Fruit fly (Drosophila melanogaster) whole organism, adult: ENCODE data around the gene CG8563.

Source experiments
- CG11617 ChIP-seq: fragments of 200-800 bp; sonication (Bioruptor generic); optimal IDR thresholded peaks from 2 replicates; lab custom pipeline; 2017; ENCODE audit warnings: mild to moderate bottlenecking, missing biosample characterization, missing genetic modification reagents, missing genetic modification characterization
- CG12768 ChIP-seq: fragments of 200-800 bp; sonication (Bioruptor generic); optimal IDR thresholded peaks from 2 replicates; lab custom pipeline; 2017; ENCODE audit warnings: missing biosample characterization, missing genetic modification characterization, mild to moderate bottlenecking, moderate library complexity, missing genetic modification reagents
- CG14711 ChIP-seq: fragments of 200-800 bp; sonication (Bioruptor generic); optimal IDR thresholded peaks from 2 replicates; lab custom pipeline; 2018; ENCODE audit warnings: missing biosample characterization, mild to moderate bottlenecking, missing genetic modification characterization, moderate library complexity
- CG1620 ChIP-seq: fragments of 200-800 bp; sonication (Bioruptor generic); optimal IDR thresholded peaks from 2 replicates; lab custom pipeline; 2016; ENCODE audit warnings: missing biosample characterization, missing genetic modification characterization
- CG33017 ChIP-seq: fragments of 200-800 bp; sonication (Bioruptor generic); optimal IDR thresholded peaks from 2 replicates; lab custom pipeline; 2018; ENCODE audit warnings: missing biosample characterization, mild to moderate bottlenecking, missing genetic modification characterization, moderate library complexity
- CG5204 ChIP-seq: fragments of 200-800 bp; sonication (Bioruptor generic); optimal IDR thresholded peaks from 2 replicates; lab custom pipeline; 2016; ENCODE audit warnings: missing biosample characterization, missing genetic modification characterization
- CG7045 ChIP-seq: fragments of 200-800 bp; sonication (Bioruptor generic); optimal IDR thresholded peaks from 2 replicates; lab custom pipeline; 2017; ENCODE audit warnings: missing biosample characterization, mild to moderate bottlenecking, missing genetic modification characterization
- CG7101 ChIP-seq: fragments of 200-800 bp; sonication (Bioruptor generic); optimal IDR thresholded peaks from 2 replicates; lab custom pipeline; 2018; ENCODE audit warnings: missing biosample characterization, mild to moderate bottlenecking, missing genetic modification characterization, moderate library complexity
- Clk ChIP-seq: fragments of 200-800 bp; sonication (Bioruptor generic); optimal IDR thresholded peaks from 2 replicates; lab custom pipeline; 2017; ENCODE audit warnings: missing biosample characterization, missing genetic modification characterization
- Crg-1 ChIP-seq: fragments of 200-800 bp; sonication (Bioruptor generic); optimal IDR thresholded peaks from 2 replicates; lab custom pipeline; 2016; ENCODE audit warnings: missing biosample characterization, missing genetic modification characterization
- Hr96 ChIP-seq: fragments of 200-800 bp; sonication (Bioruptor generic); optimal IDR thresholded peaks from 2 replicates; lab custom pipeline; 2016; ENCODE audit warnings: missing biosample characterization, missing genetic modification characterization
- Mnt ChIP-seq: fragments of 200-800 bp; sonication (Bioruptor generic); optimal IDR thresholded peaks from 2 replicates; lab custom pipeline; 2016; ENCODE audit warnings: missing biosample characterization, mild to moderate bottlenecking, missing genetic modification characterization
- bab1 ChIP-seq: fragments of 200-800 bp; sonication (Bioruptor generic); optimal IDR thresholded peaks from 3 replicates; lab custom pipeline; 2019; ENCODE audit warnings: missing biosample characterization, mild to moderate bottlenecking, missing genetic modification characterization, moderate library complexity
- cic ChIP-seq: fragments of 200-800 bp; sonication (Bioruptor generic); optimal IDR thresholded peaks from 2 replicates; lab custom pipeline; 2017; ENCODE audit warnings: missing biosample characterization, mild to moderate bottlenecking, missing genetic modification characterization, moderate library complexity
- cnc ChIP-seq, 2 experiments: fragments of >200 bp; optimal IDR thresholded peaks; 2 replicates each; lab custom pipeline; 2017
- kay ChIP-seq: fragments of 200-800 bp; sonication (Bioruptor generic); peaks from one replicate; lab custom pipeline; 2016; ENCODE audit warnings: missing biosample characterization, missing genetic modification characterization, borderline replicate concordance
- ovo ChIP-seq: fragments of 200-800 bp; sonication (Bioruptor generic); optimal IDR thresholded peaks from 2 replicates; lab custom pipeline; 2016; ENCODE audit warnings: missing biosample characterization, missing genetic modification characterization
- pad ChIP-seq: fragments of 200-800 bp; sonication (Bioruptor generic); optimal IDR thresholded peaks from 3 replicates; lab custom pipeline; 2017; ENCODE audit warnings: missing biosample characterization, missing genetic modification characterization, mild to moderate bottlenecking, moderate library complexity, missing genetic modification reagents
- tj ChIP-seq: fragments of 200-800 bp; sonication (Bioruptor generic); optimal IDR thresholded peaks from 3 replicates; lab custom pipeline; 2017; ENCODE audit warnings: missing biosample characterization, mild to moderate bottlenecking, missing genetic modification characterization, moderate library complexity
- toe ChIP-seq: fragments of 200-800 bp; sonication (Bioruptor generic); optimal IDR thresholded peaks from 2 replicates; lab custom pipeline; 2016; ENCODE audit warnings: missing biosample characterization, missing genetic modification characterization

Gene CG8563

dm6 chr3L:7356386-7357117 lies 34.0 kb upstream of the CG8563 start, which contains the start of gene CTCF:
TSS of gene CTCF (minus strand) at chr3L:7356713.
- no peak for TF ChIP-seq CG33017 (tag; lab: Kevin White, UChicago)
- no peak for TF ChIP-seq Crg-1 (GFP tag; lab: Kevin White, UChicago)
- peak; percentile 53 for TF ChIP-seq pad
- TF ChIP-seq Mnt (GFP tag; lab: Kevin White, UChicago): peak; percentile 40
- no peak for TF ChIP-seq CG1620
- peak; percentile 31 for TF ChIP-seq CG11617 (GFP tag; lab: Kevin White, UChicago)
- TF ChIP-seq CG5204: no peak
- no peak for TF ChIP-seq Clk (GFP tag; lab: Kevin White, UChicago)
- TF ChIP-seq cnc (optimal IDR thresholded peaks at IDR 0.05; lab: Kevin White, UChicago): no peak
- TF ChIP-seq CG7101 (tag; lab: Kevin White, UChicago): peak; percentile 29
- TF ChIP-seq toe: no peak
- TF ChIP-seq ovo (GFP tag; lab: Kevin White, UChicago): no peak
- no peak for TF ChIP-seq CG7045 (GFP tag; lab: Kevin White, UChicago)
- TF ChIP-seq CG14711: peak; percentile 22
- peak; percentile 43 for TF ChIP-seq bab1 (GFP tag; lab: Kevin White, UChicago)
- TF ChIP-seq kay (GFP tag; lab: Kevin White, UChicago): no peak
- TF ChIP-seq cic (GFP tag; lab: Kevin White, UChicago): peak; percentile 22
- TF ChIP-seq tj (GFP tag; lab: Kevin White, UChicago): peak; percentile 49
- no peak for TF ChIP-seq Hr96 (GFP tag; lab: Kevin White, UChicago)
- TF ChIP-seq CG12768 (GFP tag; lab: Kevin White, UChicago): no peak

- TF ChIP-seq kay (GFP tag; lab: Kevin White, UChicago): no peak
- TF ChIP-seq CG7045 (GFP tag; lab: Kevin White, UChicago): no peak
- TF ChIP-seq cnc (optimal IDR thresholded peaks at IDR 0.05; lab: Kevin White, UChicago): no peak
- peak; percentile 53 for TF ChIP-seq Hr96 (GFP tag; lab: Kevin White, UChicago)
- peak; percentile 46 for TF ChIP-seq CG1620
- TF ChIP-seq CG14711: no peak
- peak; percentile 39 for TF ChIP-seq CG11617 (GFP tag; lab: Kevin White, UChicago)
- TF ChIP-seq Clk (GFP tag; lab: Kevin White, UChicago): no peak
- TF ChIP-seq pad: no peak
- peak; percentile 12 for TF ChIP-seq CG33017 (tag; lab: Kevin White, UChicago)
- TF ChIP-seq ovo (GFP tag; lab: Kevin White, UChicago): no peak
- TF ChIP-seq toe: no peak
- no peak for TF ChIP-seq CG5204
- no peak for TF ChIP-seq cic (GFP tag; lab: Kevin White, UChicago)
- no peak for TF ChIP-seq tj (GFP tag; lab: Kevin White, UChicago)
- peak; percentile 43 for TF ChIP-seq CG7101 (tag; lab: Kevin White, UChicago)
- peak; percentile 56 for TF ChIP-seq Mnt (GFP tag; lab: Kevin White, UChicago)
- peak; percentile 10 for TF ChIP-seq bab1 (GFP tag; lab: Kevin White, UChicago)
- no peak for TF ChIP-seq CG12768 (GFP tag; lab: Kevin White, UChicago)
- no peak for TF ChIP-seq Crg-1 (GFP tag; lab: Kevin White, UChicago)
Measured at dm6 chr3L:7359827-7360323, 30.7 kb upstream of the CG8563 start, which contains the start of gene pst. TSS of gene pst (minus strand) at chr3L:7360263.

dm6 chr3L:7360324-7360852 lies 30.2 kb upstream of the CG8563 start, which contains the start of gene Sec63:
TSS of gene Sec63 (plus strand) at chr3L:7360561.
- TF ChIP-seq pad (peak; percentile 42), cic (GFP tag; lab: Kevin White, UChicago) (no peak), bab1 (GFP tag; lab: Kevin White, UChicago) (no peak), CG12768 (GFP tag; lab: Kevin White, UChicago) (no peak), CG1620 (peak; percentile 40), toe (no peak), cnc (optimal IDR thresholded peaks at IDR 0.05; lab: Kevin White, UChicago) (no peak), CG11617 (GFP tag; lab: Kevin White, UChicago) (peak; percentile 5), Mnt (GFP tag; lab: Kevin White, UChicago) (peak; percentile 12), CG14711 (peak; percentile 98), CG33017 (tag; lab: Kevin White, UChicago) (no peak), Crg-1 (GFP tag; lab: Kevin White, UChicago) (no peak), kay (GFP tag; lab: Kevin White, UChicago) (no peak), Hr96 (GFP tag; lab: Kevin White, UChicago) (peak; percentile 46), ovo (GFP tag; lab: Kevin White, UChicago) (peak; percentile 49), CG7101 (tag; lab: Kevin White, UChicago) (no peak), tj (GFP tag; lab: Kevin White, UChicago) (no peak), Clk (GFP tag; lab: Kevin White, UChicago) (no peak), CG5204 (no peak), CG7045 (GFP tag; lab: Kevin White, UChicago) (no peak)

- TF ChIP-seq Hr96 (GFP tag; lab: Kevin White, UChicago) (no peak), ovo (GFP tag; lab: Kevin White, UChicago) (peak; percentile 26), cic (GFP tag; lab: Kevin White, UChicago) (peak; percentile 86), bab1 (GFP tag; lab: Kevin White, UChicago) (peak; percentile 52), cnc (optimal IDR thresholded peaks at IDR 0.05; lab: Kevin White, UChicago) (no peak), CG1620 (no peak), CG14711 (no peak), pad (peak; percentile 57), Mnt (GFP tag; lab: Kevin White, UChicago) (peak; percentile 93), CG5204 (no peak), CG11617 (GFP tag; lab: Kevin White, UChicago) (no peak), tj (GFP tag; lab: Kevin White, UChicago) (peak; percentile 88), CG33017 (tag; lab: Kevin White, UChicago) (peak; percentile 70), kay (GFP tag; lab: Kevin White, UChicago) (no peak), CG7101 (tag; lab: Kevin White, UChicago) (peak; percentile 27), toe (no peak), Clk (GFP tag; lab: Kevin White, UChicago) (no peak), CG12768 (GFP tag; lab: Kevin White, UChicago) (peak; percentile 71), CG7045 (GFP tag; lab: Kevin White, UChicago) (peak; percentile 32), Crg-1 (GFP tag; lab: Kevin White, UChicago) (no peak)
Measured at dm6 chr3L:7361095-7361522, 29.4 kb upstream of the CG8563 start.
